Worm (Caenorhabditis elegans) whole organism, early embryonic: ENCODE measurements around the gene T19C4.1.

Experiments
- F13C5.2 ChIP-seq: sonication (generic microtip); optimal IDR thresholded peaks from 2 replicates; lab custom pipeline; 2017; ENCODE audit warnings: mild to moderate bottlenecking, missing genetic modification characterization, inconsistent platforms, missing compliant biosample characterization
- aly-1 ChIP-seq: sonication (generic microtip); optimal IDR thresholded peaks from 2 replicates; lab custom pipeline; 2016; ENCODE audit warnings: missing genetic modification characterization, missing compliant biosample characterization
- ama-1 ChIP-seq: fragments of 150-350 bp; optimal IDR thresholded peaks from 2 replicates; lab custom pipeline; 2014
- ceh-36 ChIP-seq: sonication (generic microtip); optimal IDR thresholded peaks from 2 replicates; lab custom pipeline; 2016; ENCODE audit warnings: missing genetic modification characterization, inconsistent platforms, missing compliant biosample characterization
- ets-7 ChIP-seq: sonication (generic microtip); optimal IDR thresholded peaks from 2 replicates; lab custom pipeline; 2016; ENCODE audit warnings: missing genotype, missing genetic modification characterization, missing compliant biosample characterization
- flt-1 ChIP-seq: fragments of 200-800 bp; sonication (Bioruptor generic); IDR thresholded peaks from 2 replicates; pipeline ENCODE4 v1.3.6; 2022; ENCODE audit warnings: missing genetic modification characterization, missing compliant biosample characterization
- hmbx-1 ChIP-seq: sonication (generic microtip); optimal IDR thresholded peaks from 2 replicates; lab custom pipeline; 2016; ENCODE audit warnings: mild to moderate bottlenecking, missing genetic modification characterization, missing compliant biosample characterization
- hmg-4 ChIP-seq: fragments of 200-800 bp; sonication (Bioruptor generic); optimal IDR thresholded peaks from 2 replicates; lab custom pipeline; 2018; ENCODE audit warnings: mild to moderate bottlenecking, missing genetic modification characterization, missing compliant biosample characterization
- hnd-1 ChIP-seq: sonication (generic microtip); optimal IDR thresholded peaks from 2 replicates; lab custom pipeline; 2016; ENCODE audit warnings: missing genetic modification characterization, missing compliant biosample characterization
- pes-1 ChIP-seq: fragments of 200-800 bp; sonication (Bioruptor generic); IDR thresholded peaks from 2 replicates; pipeline ENCODE4 v1.3.6; 2022; ENCODE audit warnings: missing genetic modification reagents, missing genetic modification characterization, missing compliant biosample characterization
- scrt-1 ChIP-seq: fragments of 200-800 bp; sonication (Bioruptor generic); IDR thresholded peaks from 2 replicates; pipeline ENCODE4 v1.3.6; 2022; ENCODE audit warnings: missing genetic modification characterization, missing compliant biosample characterization
- sea-1 ChIP-seq: fragments of 200-800 bp; sonication (Bioruptor generic); conservative IDR thresholded peaks from 2 replicates; pipeline ENCODE4 v1.3.6; 2022; ENCODE audit warnings: missing genetic modification characterization, missing compliant biosample characterization
- tbx-37 ChIP-seq: fragments of 200-800 bp; sonication (Bioruptor generic); conservative IDR thresholded peaks from 2 replicates; pipeline ENCODE4 v1.3.6; 2022; ENCODE audit warnings: missing genetic modification reagents, missing genetic modification characterization, missing compliant biosample characterization

ce11 chrV:11104408-11104807, 45.1 kb upstream of the T19C4.1 start:
- TF ChIP-seq ets-7 (tag; lab: Kevin White, UChicago) (no peak), ama-1 (lab: Kevin White, UChicago) (no peak), flt-1 (GFP tag; lab: Robert Waterston, UW) (no peak), sea-1 (GFP tag; lab: Robert Waterston, UW) (no peak), hmbx-1 (no peak), hmg-4 (GFP tag; lab: Kevin White, UChicago) (no peak), hnd-1 (no peak), F13C5.2 (tag; lab: Kevin White, UChicago) (no peak), scrt-1 (GFP tag; lab: Robert Waterston, UW) (no peak), ceh-36 (tag; lab: Kevin White, UChicago) (no peak), tbx-37 (no peak), pes-1 (GFP tag; lab: Robert Waterston, UW) (no peak), aly-1 (no peak)
